Worm (Caenorhabditis elegans): ENCODE results near the gene srw-19.
"Not testable (repeated sequence)": the region's sequence is repeated elsewhere in the genome, so short reads cannot be mapped to it uniquely, and the experiment has no call there.

The srw-19 gene

DNA sequence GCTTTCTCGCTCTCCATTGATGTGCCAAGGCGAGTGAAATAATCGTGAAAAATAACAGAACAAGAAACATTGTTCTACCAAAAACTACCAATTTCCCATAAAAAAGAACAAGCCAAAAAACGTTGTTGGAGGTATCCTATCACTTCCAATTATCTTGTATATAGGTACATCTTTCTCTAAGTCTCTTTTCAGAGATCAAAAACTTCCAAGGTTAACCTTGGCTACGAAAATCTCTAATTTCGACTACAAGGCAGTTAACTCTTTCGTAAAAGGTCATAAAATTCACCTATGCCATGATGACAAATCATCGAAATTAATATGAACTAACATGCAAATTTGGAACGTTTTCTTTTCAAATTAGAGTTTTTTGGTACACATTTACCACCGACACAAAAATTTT lies 6.7 kb upstream of the srw-19 start, which contains the start of gene cyp-34A1:
TSS of gene cyp-34A1 (minus strand) at position 101 of the 400 bp plus-strand sequence.
- TF ChIP-seq unc-62 (GFP tag; optimal IDR thresholded peaks at IDR 0.05): no peak

DNA sequence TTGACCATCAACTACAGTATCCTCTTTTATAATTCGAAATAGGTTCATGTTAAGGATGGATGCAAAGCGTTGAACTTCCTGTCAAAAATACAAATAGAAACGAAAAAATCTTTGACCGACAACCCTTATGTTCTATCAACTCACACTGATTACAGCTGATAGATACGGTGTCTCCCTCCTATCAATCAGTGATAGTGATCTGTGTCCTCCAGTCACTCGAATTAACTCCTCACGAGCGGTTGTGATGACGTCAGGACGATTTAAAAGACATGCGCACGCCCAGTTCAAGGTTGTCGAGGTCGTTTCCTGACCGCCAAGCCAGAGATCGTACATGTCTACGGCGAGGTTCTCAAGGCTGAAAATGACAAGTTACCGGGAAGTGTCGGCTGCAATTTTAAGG lies 4.8 kb upstream of the srw-19 start:
- TF ChIP-seq unc-62 (GFP tag; optimal IDR thresholded peaks at IDR 0.05): no peak

DNA sequence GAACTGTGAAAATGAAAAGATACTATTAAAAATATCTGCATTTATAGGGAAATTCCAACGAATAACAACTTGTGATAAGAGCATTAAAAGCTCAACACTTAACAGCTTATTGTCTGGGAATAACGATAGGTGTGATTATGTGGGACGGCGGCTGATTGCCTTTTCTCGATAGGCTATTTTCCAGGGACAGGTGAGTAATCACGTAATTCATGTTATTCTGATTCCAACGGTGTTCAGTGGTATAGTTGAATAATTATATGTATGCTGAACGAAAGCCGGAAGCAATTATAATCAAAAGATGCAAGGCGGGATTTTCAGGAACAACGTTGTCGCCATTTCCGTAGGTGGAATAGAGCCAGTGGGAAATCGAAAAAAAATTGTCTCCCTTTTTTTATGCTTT lies 4.3 kb downstream of the srw-19 start, which contains the start of gene srw-17:
TSS of gene srw-17 (minus strand) at position 101 of the 400 bp plus-strand sequence.
- no peak for TF ChIP-seq unc-62 (GFP tag; optimal IDR thresholded peaks at IDR 0.05)

DNA sequence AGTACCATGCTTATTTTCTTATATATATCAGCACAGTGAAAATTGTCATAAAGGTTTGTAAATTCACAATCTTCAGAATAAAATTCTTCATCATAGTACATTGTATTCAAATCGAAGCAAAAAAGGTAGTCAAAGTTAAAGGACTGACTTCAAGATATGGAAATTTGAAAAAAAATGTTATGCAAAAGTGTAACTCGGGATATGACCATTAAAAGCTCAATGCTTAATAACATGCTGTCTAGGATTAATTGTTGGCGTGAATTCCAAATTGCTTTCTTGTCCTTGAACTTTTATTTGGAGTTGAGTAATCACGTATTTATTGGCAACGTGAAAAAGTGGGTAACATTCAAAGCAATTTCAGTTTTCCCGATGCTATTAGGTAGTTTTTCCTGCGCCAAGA lies 6.4 kb downstream of the srw-19 start, which contains the start of gene srw-16:
TSS of gene srw-16 (minus strand) at position 101 of the 400 bp plus-strand sequence.
- TF ChIP-seq unc-62 (GFP tag; optimal IDR thresholded peaks at IDR 0.05): no peak

DNA sequence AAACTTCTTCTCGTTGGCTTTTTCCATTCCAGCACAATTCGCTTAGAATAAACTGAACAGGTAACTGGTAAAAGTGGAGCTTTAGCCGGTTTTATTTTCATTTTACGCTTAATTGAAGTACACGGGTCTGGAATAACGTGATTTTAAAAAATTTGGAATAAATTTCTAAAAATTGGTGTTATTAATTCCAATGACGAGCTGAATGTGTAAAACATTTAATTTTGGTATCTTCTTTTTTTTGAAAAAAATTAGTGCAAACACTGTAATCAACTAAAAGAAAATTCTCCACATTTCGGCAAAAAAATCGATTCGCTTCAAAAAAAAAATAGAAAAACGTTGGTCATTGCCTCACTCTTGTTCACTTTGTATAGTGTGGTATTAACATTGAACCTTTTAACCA lies 8.9 kb downstream of the srw-19 start, which contains the start of gene T10H4.4:
TSS of gene T10H4.4 (minus strand) at position 101 of the 400 bp plus-strand sequence.
- no peak for TF ChIP-seq unc-62 (GFP tag; optimal IDR thresholded peaks at IDR 0.05)

DNA sequence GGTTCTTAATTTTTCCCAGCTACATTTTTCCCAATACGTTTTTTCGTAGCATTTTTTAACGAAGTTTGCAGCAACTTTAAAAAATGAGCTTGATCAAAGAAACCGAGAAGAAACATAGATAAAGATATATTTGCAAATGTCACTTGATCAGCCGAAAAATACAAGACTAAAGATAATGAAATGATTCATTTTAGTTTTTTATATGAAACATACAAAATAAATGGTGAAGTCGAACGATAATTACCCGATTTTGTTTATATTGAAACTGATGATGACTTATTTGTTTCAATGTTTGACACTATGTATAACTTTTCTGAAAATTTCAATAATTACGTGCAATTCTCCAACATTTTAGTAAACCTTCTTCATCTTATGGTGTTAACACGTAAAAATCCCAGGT lies 12.9 kb downstream of the srw-19 start, which contains the start of gene srw-22:
TSS of gene srw-22 (plus strand) at position 301 of the 400 bp plus-strand sequence.
- no peak for TF ChIP-seq unc-62 (GFP tag; optimal IDR thresholded peaks at IDR 0.05)

DNA sequence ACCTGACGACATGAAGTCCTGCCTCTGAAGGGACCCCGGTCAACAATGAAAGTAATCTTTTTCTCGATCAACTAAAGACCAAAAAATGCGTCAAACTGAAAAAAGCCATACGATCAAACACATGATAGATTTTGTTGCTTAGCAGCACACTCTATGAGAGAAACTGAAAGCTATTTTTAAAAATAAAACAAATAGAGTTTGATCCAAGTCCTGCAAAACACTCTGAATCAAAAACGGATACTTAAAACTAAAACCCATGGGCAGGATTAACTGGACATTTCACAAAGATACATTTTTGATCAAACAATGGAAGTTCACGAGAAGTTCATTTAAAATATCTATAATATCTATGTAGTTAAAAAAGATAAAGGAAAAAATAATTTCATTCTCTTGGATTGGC lies 13.8 kb downstream of the srw-19 start, which contains the start of gene T10H4.13:
TSS of gene T10H4.13 (minus strand) at position 101 of the 400 bp plus-strand sequence.
- TF ChIP-seq unc-62 (GFP tag; optimal IDR thresholded peaks at IDR 0.05): no peak

DNA sequence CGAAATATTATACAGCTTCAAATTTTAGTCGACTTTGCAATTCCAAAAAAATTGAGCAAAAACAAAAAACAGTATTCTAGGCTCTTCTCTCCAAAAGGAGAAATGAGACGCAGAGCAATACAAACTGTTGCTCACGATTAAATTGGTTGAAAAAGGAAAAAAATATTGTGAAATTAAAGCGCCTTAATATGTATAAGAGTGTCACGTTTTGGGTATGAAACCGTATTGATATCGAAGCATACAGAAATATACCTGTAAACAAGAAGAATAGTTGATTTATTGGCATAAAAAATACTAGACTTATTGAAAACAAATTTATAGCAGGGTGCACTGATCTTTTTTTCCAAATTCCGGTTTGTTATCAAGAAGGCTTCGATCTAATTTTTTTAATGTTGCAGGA lies 15.4 kb downstream of the srw-19 start, which contains the start of gene M01B2.13:
TSS of gene M01B2.13 (minus strand) at position 101 of the 400 bp plus-strand sequence.
- TF ChIP-seq unc-62 (GFP tag; optimal IDR thresholded peaks at IDR 0.05): no peak

DNA sequence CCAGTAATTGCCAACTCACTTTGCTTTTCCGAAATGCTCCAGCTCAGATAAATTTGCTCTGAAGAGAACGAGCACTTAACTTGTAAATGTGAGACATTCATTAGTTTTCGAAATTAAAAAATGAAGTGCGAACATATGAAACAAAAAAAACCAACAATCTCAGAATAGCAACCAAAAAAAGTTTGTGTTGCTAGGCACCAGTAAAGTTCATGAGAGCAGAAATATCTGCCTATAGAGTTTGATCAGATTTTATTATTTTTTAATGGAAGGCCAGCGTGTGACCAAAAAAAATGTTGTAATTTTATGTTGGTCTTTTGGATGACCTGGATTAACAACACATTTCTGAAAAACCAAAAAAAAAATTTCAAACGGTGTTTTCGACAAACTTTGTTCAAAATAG lies 17.0 kb downstream of the srw-19 start, which contains the start of gene M01B2.12:
TSS of gene M01B2.12 (minus strand) at position 101 of the 400 bp plus-strand sequence.
- no peak for TF ChIP-seq unc-62 (GFP tag; optimal IDR thresholded peaks at IDR 0.05)

DNA sequence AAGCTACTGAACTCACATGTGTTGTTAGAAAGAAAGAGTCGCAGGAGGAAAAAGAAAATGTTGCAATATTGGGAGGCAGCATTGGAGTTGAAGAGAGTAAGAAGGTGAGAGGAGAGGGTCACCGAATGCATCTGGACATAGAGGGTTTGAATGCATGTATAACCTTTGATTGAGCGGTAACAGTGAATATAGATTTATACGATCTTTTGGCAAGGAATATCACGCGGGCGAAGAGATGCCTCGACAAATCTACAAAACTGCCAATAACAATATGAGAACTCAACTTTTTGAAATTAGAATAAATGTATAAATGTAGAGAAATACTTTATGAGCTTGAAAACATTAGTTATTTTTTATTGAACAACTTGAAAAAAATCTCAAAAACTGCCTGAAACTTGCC lies 18.8 kb downstream of the srw-19 start, which contains the start of gene M01B2.10:
TSS of gene M01B2.10 (minus strand) at position 101 of the 400 bp plus-strand sequence.
- not testable (repeated sequence) for TF ChIP-seq unc-62 (GFP tag; optimal IDR thresholded peaks at IDR 0.05)

DNA sequence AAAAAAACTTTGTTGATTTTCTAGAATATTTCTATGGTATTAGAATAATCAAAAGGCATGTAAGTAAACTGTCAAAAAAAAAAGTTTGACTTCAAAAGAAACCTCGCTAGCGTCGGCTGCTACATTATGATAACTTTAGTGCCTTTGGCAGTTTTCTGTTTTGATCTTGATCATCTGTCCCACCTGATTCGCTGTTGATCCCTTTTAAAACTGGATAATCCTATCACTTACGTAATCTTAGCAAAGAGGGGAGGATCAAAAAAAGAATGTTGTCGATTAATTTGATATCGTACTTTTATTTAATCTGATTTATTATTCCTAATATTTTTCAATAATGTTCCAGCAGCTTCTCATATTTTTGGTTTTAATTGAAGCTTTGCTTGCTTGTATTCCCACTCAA lies 21.3 kb downstream of the srw-19 start, which contains the start of gene M01B2.8:
TSS of gene M01B2.8 (plus strand) at position 301 of the 400 bp plus-strand sequence.
- TF ChIP-seq unc-62 (GFP tag; optimal IDR thresholded peaks at IDR 0.05): no peak

DNA sequence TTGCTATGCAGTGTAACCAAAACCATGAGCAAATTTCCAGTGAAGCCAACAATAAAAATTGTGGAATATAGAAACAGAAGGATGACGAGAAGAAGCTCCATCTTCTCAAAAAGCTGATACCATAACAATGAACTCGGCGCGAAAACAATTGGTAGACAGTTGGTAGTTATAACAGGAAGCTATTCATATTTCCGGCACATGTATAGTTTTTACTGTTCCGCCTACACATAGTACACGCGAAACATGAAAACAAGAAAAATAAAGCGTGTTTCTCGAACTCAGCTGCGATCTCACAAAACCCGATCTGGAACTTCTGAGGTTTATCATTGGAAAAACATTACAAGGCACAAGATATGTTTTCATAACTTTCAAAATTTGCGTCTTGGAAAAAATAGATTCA lies 22.1 kb downstream of the srw-19 start, which contains the start of gene srsx-37:
TSS of gene srsx-37 (minus strand) at position 101 of the 400 bp plus-strand sequence.
- TF ChIP-seq unc-62 (GFP tag; optimal IDR thresholded peaks at IDR 0.05): no peak

DNA sequence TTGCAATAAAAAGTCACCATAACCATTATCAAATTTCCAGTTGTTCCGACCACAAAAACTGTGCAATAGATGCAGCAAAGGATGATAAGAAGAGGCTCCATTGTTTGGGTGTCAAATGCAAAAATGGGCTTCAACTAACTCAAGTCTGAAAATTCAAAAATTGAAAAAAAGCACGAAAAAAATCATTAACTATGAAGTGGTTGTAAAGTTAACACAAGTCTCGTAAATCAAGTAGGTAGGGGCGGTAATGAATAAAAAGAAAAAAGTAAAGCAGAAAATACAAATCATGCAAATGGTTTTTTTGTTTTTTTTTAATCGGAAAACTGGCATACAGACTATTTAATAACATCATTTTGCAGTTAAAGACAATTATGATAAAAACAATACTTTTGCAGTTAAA lies 24.5 kb downstream of the srw-19 start, which contains the start of gene srsx-39:
TSS of gene srsx-39 (minus strand) at position 101 of the 400 bp plus-strand sequence.
- TF ChIP-seq unc-62 (GFP tag; optimal IDR thresholded peaks at IDR 0.05): not testable (repeated sequence)

DNA sequence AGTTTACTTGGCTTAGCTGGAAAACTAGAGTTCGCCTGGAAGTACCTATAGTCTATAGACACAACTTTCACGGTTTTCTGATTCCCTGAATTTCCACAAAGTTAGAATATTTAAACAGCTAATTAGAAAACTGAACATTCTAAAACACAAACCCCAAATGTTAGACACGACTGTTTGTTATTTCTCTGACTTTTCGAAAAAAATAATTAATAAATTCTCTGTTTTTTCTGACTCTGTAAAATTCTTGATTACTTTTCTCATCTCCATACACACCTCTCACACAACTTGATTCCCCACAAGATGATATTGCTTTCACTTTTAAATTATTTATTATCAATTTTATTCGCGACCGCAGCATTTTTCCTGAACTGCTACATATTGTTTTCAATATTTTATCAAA lies 27.6 kb downstream of the srw-19 start, which contains the start of gene srbc-75:
TSS of gene srbc-75 (plus strand) at position 301 of the 400 bp plus-strand sequence.
- no peak for TF ChIP-seq unc-62 (GFP tag; optimal IDR thresholded peaks at IDR 0.05)

DNA sequence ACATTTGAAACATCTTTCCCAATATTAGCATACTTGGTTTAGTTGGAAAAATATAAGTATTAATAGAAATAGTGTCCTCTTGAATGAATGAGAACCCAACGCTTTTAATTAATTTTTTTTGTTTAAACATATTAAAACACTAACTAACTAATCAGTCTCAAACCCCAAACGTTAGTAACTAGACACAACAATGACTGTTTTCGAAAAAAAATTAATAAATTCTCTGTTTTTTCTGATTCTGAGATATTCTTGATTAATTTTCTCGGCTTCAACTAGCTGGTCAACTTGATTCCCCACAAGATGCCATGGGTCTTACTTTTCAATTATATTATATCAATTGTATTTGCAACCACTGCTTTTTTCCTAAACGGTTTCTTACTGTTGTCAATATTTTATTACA lies 29.1 kb downstream of the srw-19 start, which contains the start of gene srbc-76:
TSS of gene srbc-76 (plus strand) at position 301 of the 400 bp plus-strand sequence.
- TF ChIP-seq unc-62 (GFP tag; optimal IDR thresholded peaks at IDR 0.05): no peak

DNA sequence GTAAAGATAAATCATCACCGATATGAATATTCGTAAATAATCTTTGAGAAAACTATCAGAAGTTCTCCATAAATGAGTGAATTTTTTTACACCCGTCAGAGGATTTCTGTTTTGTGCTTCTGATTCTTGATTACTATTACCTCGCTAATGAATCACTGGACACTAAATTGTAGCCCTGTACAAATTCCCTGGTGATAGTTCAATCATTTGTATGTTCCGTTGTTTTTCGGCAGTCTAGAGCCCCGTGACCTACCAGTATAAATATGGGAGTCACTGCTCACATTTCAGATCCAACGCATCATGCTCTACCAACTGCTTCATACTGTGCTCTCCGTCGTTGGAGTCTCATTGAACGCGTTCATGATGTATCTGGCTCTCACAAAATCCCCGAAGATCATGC lies 30.9 kb downstream of the srw-19 start, which contains the start of gene srd-28:
TSS of gene srd-28 (plus strand) at position 301 of the 400 bp plus-strand sequence.
- not testable (repeated sequence) for TF ChIP-seq unc-62 (GFP tag; optimal IDR thresholded peaks at IDR 0.05)

DNA sequence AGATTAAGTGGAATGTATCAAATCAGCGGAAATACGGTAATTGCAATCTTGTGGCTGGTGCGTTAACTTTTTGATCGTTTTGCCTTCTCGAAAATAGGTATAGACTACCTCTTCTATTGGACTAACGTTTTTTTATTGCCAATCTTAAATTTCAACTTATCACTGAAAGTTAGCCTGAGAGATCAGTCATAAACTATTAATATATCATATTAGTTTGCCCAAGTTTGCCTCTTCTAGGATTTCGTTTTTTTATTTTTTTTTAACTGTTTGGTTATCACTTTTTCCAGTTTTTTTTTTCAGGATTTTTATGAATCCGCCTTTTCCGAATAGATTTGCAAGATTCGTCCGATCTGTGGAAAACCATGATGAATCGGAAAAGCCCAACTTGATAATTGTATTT lies 36.7 kb downstream of the srw-19 start, which contains the start of gene kin-30:
TSS of gene kin-30 (plus strand) at position 301 of the 400 bp plus-strand sequence.
- TF ChIP-seq unc-62 (GFP tag; optimal IDR thresholded peaks at IDR 0.05): no peak

All from whole organism, dauer.